Worm (Caenorhabditis elegans): ENCODE data around the gene pbs-6.

ce11 chrIII:8293260-8293659 is 49.4 kb upstream of the pbs-6 start:
- TF ChIP-seq med-1 (GFP tag; optimal IDR thresholded peaks at IDR 0.05; ENCODE audit: insufficient read depth) (no peak), ref-1 (GFP tag; conservative IDR thresholded peaks at IDR 0.05) (no peak), ztf-23 (GFP tag; IDR thresholded peaks at IDR 0.05) (no peak), klf-2 (GFP tag; conservative IDR thresholded peaks at IDR 0.05) (no peak), T22C8.4 (GFP tag; IDR thresholded peaks at IDR 0.05) (no peak)

All from whole organism, midembryonic.